Fruit fly (Drosophila melanogaster): ENCODE data around the gene yem.

Gene yem

dm6 chr3R:29088938-29089661 is 33.6 kb downstream of the yem start (continued):
- TF ChIP-seq CG33213 (GFP tag; optimal IDR thresholded peaks at IDR 0.05): peak; percentile 38
- TF ChIP-seq ro (GFP tag; IDR thresholded peaks at IDR 0.05): no peak
- 0 out of 2 replicates have a peak, but pooled peaks have one; percentile 49 for TF ChIP-seq peb (GFP tag; IDR thresholded peaks at IDR 0.05)
- no peak for TF ChIP-seq CG11560 (tag; IDR thresholded peaks at IDR 0.05)
- TF ChIP-seq Drgx (GFP tag; IDR thresholded peaks at IDR 0.05): 0 out of 2 replicates have a peak, but pooled peaks have one; percentile 19
- TF ChIP-seq CG15601 (tag; optimal IDR thresholded peaks at IDR 0.05): peak; percentile 45
- peak; percentile 46 for TF ChIP-seq NK7.1 (GFP tag; optimal IDR thresholded peaks at IDR 0.05)
- peak; percentile 77 for TF ChIP-seq row (GFP tag; IDR thresholded peaks at IDR 0.05)
- peak; percentile 66 for TF ChIP-seq maf-S (GFP tag; optimal IDR thresholded peaks at IDR 0.05)
- TF ChIP-seq CG13123 (GFP tag; optimal IDR thresholded peaks at IDR 0.05): peak; percentile 27
- peak; percentile 46; the same call in 1 of the 2 replicates for TF ChIP-seq CG32532 (GFP tag; IDR thresholded peaks at IDR 0.05)
- TF ChIP-seq CG5180 (GFP tag; optimal IDR thresholded peaks at IDR 0.05): peak; percentile 53
- TF ChIP-seq Hr3 (GFP tag; optimal IDR thresholded peaks at IDR 0.05): peak; percentile 60
- TF ChIP-seq ap (GFP tag; IDR thresholded peaks at IDR 0.05): peak; percentile 60
- peak; percentile 82 for TF ChIP-seq CG12391 (tag; optimal IDR thresholded peaks at IDR 0.05)
- TF ChIP-seq H15 (GFP tag; IDR thresholded peaks at IDR 0.05): peak; percentile 60
- peak; percentile 52 for TF ChIP-seq shn (GFP tag; optimal IDR thresholded peaks at IDR 0.05)
- TF ChIP-seq zfh1 (GFP tag; IDR thresholded peaks at IDR 0.05): peak; percentile 56; the same call in 2 of the 3 replicates
- TF ChIP-seq jigr1 (GFP tag; IDR thresholded peaks at IDR 0.05): peak; percentile 57; the same call in 1 of the 3 replicates
- no peak for TF ChIP-seq lov (optimal IDR thresholded peaks at IDR 0.05)
- no peak for TF ChIP-seq lov (GFP tag; IDR thresholded peaks at IDR 0.05)
- no peak for TF ChIP-seq dati (GFP tag; IDR thresholded peaks at IDR 0.05)
- TF ChIP-seq eve (GFP tag; optimal IDR thresholded peaks at IDR 0.05): no peak
- peak; percentile 6 for TF ChIP-seq CG6765 (GFP tag; optimal IDR thresholded peaks at IDR 0.05)
- peak in 1 of 2 experiments; percentile 1 for TF ChIP-seq Trl (optimal IDR thresholded peaks at IDR 0.05)
- TF ChIP-seq Trl (GFP tag; optimal IDR thresholded peaks at IDR 0.05): peak; percentile 34
- TF ChIP-seq Hsf (GFP tag; optimal IDR thresholded peaks at IDR 0.05): peak; percentile 72
- TF ChIP-seq vvl (GFP tag; IDR thresholded peaks at IDR 0.05): peak; percentile 74
- TF ChIP-seq wor (GFP tag; IDR thresholded peaks at IDR 0.05): peak; percentile 47
- TF ChIP-seq CG31224 (GFP tag; IDR thresholded peaks at IDR 0.05): peak; percentile 59
- peak; percentile 48 for TF ChIP-seq BtbVII (GFP tag; optimal IDR thresholded peaks at IDR 0.05)
- TF ChIP-seq ci (GFP tag; IDR thresholded peaks at IDR 0.05): peak; percentile 72; the same call in 1 of the 3 replicates
- TF ChIP-seq CG10565 (GFP tag; optimal IDR thresholded peaks at IDR 0.05): no peak
- TF ChIP-seq CG15696 (tag; optimal IDR thresholded peaks at IDR 0.05): peak; percentile 34
- peak; percentile 80 for TF ChIP-seq CG10979 (tag; optimal IDR thresholded peaks at IDR 0.05)
- TF ChIP-seq otp (GFP tag; IDR thresholded peaks at IDR 0.05): no peak
- peak; percentile 50 for TF ChIP-seq CG3407 (GFP tag; optimal IDR thresholded peaks at IDR 0.05)
- TF ChIP-seq Scr (GFP tag; IDR thresholded peaks at IDR 0.05; ENCODE audit: partially characterized antibody): no peak
- TF ChIP-seq CG3281 (GFP tag; optimal IDR thresholded peaks at IDR 0.05): peak; percentile 57
- TF ChIP-seq NC2α (GFP tag; optimal IDR thresholded peaks at IDR 0.05): peak; percentile 16
- peak; percentile 58; the same call in 1 of the 2 replicates for TF ChIP-seq Atf6 (GFP tag; IDR thresholded peaks at IDR 0.05)
- TF ChIP-seq CG15514 (GFP tag; optimal IDR thresholded peaks at IDR 0.05): peak; percentile 47
- no peak for TF ChIP-seq da (GFP tag; optimal IDR thresholded peaks at IDR 0.05)
- TF ChIP-seq cato (GFP tag; optimal IDR thresholded peaks at IDR 0.05; ENCODE audit: borderline replicate concordance): peak; percentile 35
- peak; percentile 70 for TF ChIP-seq PHDP (tag; optimal IDR thresholded peaks at IDR 0.05)
- TF ChIP-seq CG6854 (GFP tag; optimal IDR thresholded peaks at IDR 0.05): peak; percentile 43
- no peak; the same call in 1 of the 2 replicates for TF ChIP-seq wdn (GFP tag; IDR thresholded peaks at IDR 0.05)
- TF ChIP-seq CG6272 (GFP tag; IDR thresholded peaks at IDR 0.05): no peak
- peak; percentile 35 for TF ChIP-seq pum (GFP tag; optimal IDR thresholded peaks at IDR 0.05)
- TF ChIP-seq gce (GFP tag; IDR thresholded peaks at IDR 0.05): 0 out of 3 replicates have a peak, but pooled peaks have one; percentile 41
- no peak for TF ChIP-seq NFAT (GFP tag; IDR thresholded peaks at IDR 0.05)

All from whole organism, embryonic.